Worm (Caenorhabditis elegans): ENCODE results near the gene H41C03.1.

Gene H41C03.1

ce11 chrII:5880677-5881076 is 26.5 kb downstream of the H41C03.1 start:
- TF ChIP-seq lsy-2 (tag; optimal IDR thresholded peaks at IDR 0.05), result peak; percentile 4 to 31
- TF ChIP-seq vab-15 (tag; optimal IDR thresholded peaks at IDR 0.05), result peak; percentile 19
- TF ChIP-seq pag-3 (tag; optimal IDR thresholded peaks at IDR 0.05; ENCODE audit: borderline replicate concordance, insufficient read depth), result no peak
- peak; percentile 63 for TF ChIP-seq lin-14 (GFP tag; optimal IDR thresholded peaks at IDR 0.05)
- TF ChIP-seq nhr-90 (tag; optimal IDR thresholded peaks at IDR 0.05; ENCODE audit: poor library complexity), result no peak
- peak; percentile 86 for TF ChIP-seq nhr-85 (tag)
- TF ChIP-seq mep-1 (tag; optimal IDR thresholded peaks at IDR 0.05), result peak; percentile 51
- TF ChIP-seq blmp-1 (tag; optimal IDR thresholded peaks at IDR 0.05), result peak; percentile 63
- TF ChIP-seq ama-1 (optimal IDR thresholded peaks at IDR 0.05), result no peak
- 0 out of 2 replicates have a peak, but pooled peaks have one; percentile 5 for TF ChIP-seq nhr-19 (GFP tag; conservative IDR thresholded peaks at IDR 0.05)
- peak; percentile 32 for TF ChIP-seq snu-23 (GFP tag; optimal IDR thresholded peaks at IDR 0.05)
- peak in 1 of 2 experiments; percentile 2 for TF ChIP-seq efl-1 (optimal IDR thresholded peaks at IDR 0.05)
- peak in 1 of 2 experiments; percentile 33 for TF ChIP-seq efl-1 (GFP tag; optimal IDR thresholded peaks at IDR 0.05 in 1 of 2)
- TF ChIP-seq elt-3 (tag; optimal IDR thresholded peaks at IDR 0.05), result peak in 1 of 6 experiments; percentile 31
- no peak for TF ChIP-seq snpc-4 (tag; optimal IDR thresholded peaks at IDR 0.05)
- TF ChIP-seq ceh-82 (tag; optimal IDR thresholded peaks at IDR 0.05), result no peak
- TF ChIP-seq grh-1 (GFP tag; IDR thresholded peaks at IDR 0.05), result peak; percentile 55; the same call in 1 of the 2 replicates
- peak; percentile 21 for TF ChIP-seq rnt-1 (tag; optimal IDR thresholded peaks at IDR 0.05)
- no peak for TF ChIP-seq sup-37 (GFP tag; optimal IDR thresholded peaks at IDR 0.05)
- TF ChIP-seq nhr-71 (tag; optimal IDR thresholded peaks at IDR 0.05), result peak; percentile 8
- no peak for TF ChIP-seq hlh-4 (tag; optimal IDR thresholded peaks at IDR 0.05)
- peak in 1 of 2 experiments; percentile 19 for TF ChIP-seq lin-35 (GFP tag; optimal IDR thresholded peaks at IDR 0.05)

- TF ChIP-seq rnt-1 (tag; optimal IDR thresholded peaks at IDR 0.05) (no peak), efl-1 (optimal IDR thresholded peaks at IDR 0.05) (no peak), efl-1 (GFP tag; optimal IDR thresholded peaks at IDR 0.05 in 1 of 2) (no peak), alr-1 (tag; optimal IDR thresholded peaks at IDR 0.05; ENCODE audit: borderline replicate concordance) (no peak)
Measured at ce11 chrII:5884252-5884651, 30.0 kb downstream of the H41C03.1 start, which contains the start of gene rfip-1. Gene rfip-1, plus strand, starts transcription at chrII:5884552.

- TF ChIP-seq ceh-8 (GFP tag; optimal IDR thresholded peaks at IDR 0.05) (no peak), blmp-1 (tag; optimal IDR thresholded peaks at IDR 0.05) (peak; percentile 95), nhr-28 (tag; optimal IDR thresholded peaks at IDR 0.05) (no peak), unc-30 (tag; optimal IDR thresholded peaks at IDR 0.05) (no peak), pqm-1 (tag; optimal IDR thresholded peaks at IDR 0.05) (no peak), skn-1 (tag; optimal IDR thresholded peaks at IDR 0.05) (no peak), nhr-11 (tag; optimal IDR thresholded peaks at IDR 0.05) (no peak), unc-86 (tag; optimal IDR thresholded peaks at IDR 0.05) (no peak), lin-14 (GFP tag; optimal IDR thresholded peaks at IDR 0.05) (peak; percentile 68), efl-3 (GFP tag; optimal IDR thresholded peaks at IDR 0.05) (no peak), ztf-11 (tag; optimal IDR thresholded peaks at IDR 0.05) (no peak), dpl-1 (GFP tag; optimal IDR thresholded peaks at IDR 0.05) (no peak), zip-4 (GFP tag; optimal IDR thresholded peaks at IDR 0.05) (peak; percentile 28), lin-39 (tag; optimal IDR thresholded peaks at IDR 0.05) (no peak), rnt-1 (tag; optimal IDR thresholded peaks at IDR 0.05) (no peak), fkh-10 (GFP tag; optimal IDR thresholded peaks at IDR 0.05) (no peak), xbp-1 (tag; optimal IDR thresholded peaks at IDR 0.05) (no peak), nhr-47 (tag; optimal IDR thresholded peaks at IDR 0.05) (no peak), ztf-4 (tag; optimal IDR thresholded peaks at IDR 0.05) (no peak), tlp-1 (tag; optimal IDR thresholded peaks at IDR 0.05) (no peak), mep-1 (tag; optimal IDR thresholded peaks at IDR 0.05) (no peak), snpc-4 (tag; optimal IDR thresholded peaks at IDR 0.05) (no peak), vab-15 (tag; optimal IDR thresholded peaks at IDR 0.05) (no peak), mdl-1 (tag; optimal IDR thresholded peaks at IDR 0.05) (peak in 1 of 2 experiments; percentile 15), Y116A8C.19 (tag; optimal IDR thresholded peaks at IDR 0.05; ENCODE audit: borderline replicate concordance) (no peak), nhr-77 (tag; optimal IDR thresholded peaks at IDR 0.05) (no peak), ceh-82 (tag; optimal IDR thresholded peaks at IDR 0.05) (no peak), unc-98 (GFP tag; IDR thresholded peaks at IDR 0.05) (no peak), alr-1 (tag; optimal IDR thresholded peaks at IDR 0.05; ENCODE audit: borderline replicate concordance) (no peak), isw-1 (GFP tag; IDR thresholded peaks at IDR 0.05) (no peak), egl-27 (tag; optimal IDR thresholded peaks at IDR 0.05) (no peak), ceh-63 (GFP tag; optimal IDR thresholded peaks at IDR 0.05) (no peak)
Measured at ce11 chrII:5885966-5886621, 31.9 kb downstream of the H41C03.1 start.
